Worm (Caenorhabditis elegans): Measurements from ENCODE around the gene EEED8.14.

EEED8.14 gene

ce11 chrII:5418929-5419328 lies 5.1 kb upstream of the EEED8.14 start, which contains the start of gene EEED8.15:
EEED8.15 (plus strand) TSS chrII:5419229.
- no peak for TF ChIP-seq unc-42 (tag; optimal IDR thresholded peaks at IDR 0.05)
- no peak for TF ChIP-seq madf-2 (tag; optimal IDR thresholded peaks at IDR 0.05)
- TF ChIP-seq sdc-2 (tag; optimal IDR thresholded peaks at IDR 0.05): no peak
- TF ChIP-seq pat-9 (tag; optimal IDR thresholded peaks at IDR 0.05): no peak
- TF ChIP-seq che-1 (tag; optimal IDR thresholded peaks at IDR 0.05): no peak
- no peak for TF ChIP-seq ceh-14 (tag; optimal IDR thresholded peaks at IDR 0.05)
- TF ChIP-seq tbx-7 (tag; optimal IDR thresholded peaks at IDR 0.05): no peak

DNA sequence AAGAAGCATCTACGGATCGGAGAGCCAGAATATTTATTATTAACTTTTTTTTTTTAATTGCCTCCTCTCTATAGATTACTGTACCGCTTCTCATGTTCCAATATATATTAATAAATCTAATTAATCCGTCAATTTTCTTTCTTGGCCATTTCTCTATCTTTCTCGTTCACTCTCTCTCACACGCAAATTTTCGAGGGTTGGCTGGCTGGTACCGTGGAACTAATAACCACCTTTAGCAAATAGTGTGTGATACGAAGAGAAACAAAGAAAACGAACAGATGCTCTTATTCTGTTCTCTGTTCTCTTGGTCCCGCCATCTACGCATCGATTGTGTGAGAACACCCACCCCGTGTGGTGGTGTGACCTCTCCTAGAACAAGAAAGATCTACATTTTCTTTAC lies 4.5 kb upstream of the EEED8.14 start:
- TF ChIP-seq mec-3 (tag; optimal IDR thresholded peaks at IDR 0.05; ENCODE audit: borderline replicate concordance) (no peak), Y22D7AL.16 (tag; optimal IDR thresholded peaks at IDR 0.05) (no peak), elt-2 (tag; optimal IDR thresholded peaks at IDR 0.05) (peak; percentile 42), ceh-30 (tag; optimal IDR thresholded peaks at IDR 0.05) (no peak), ceh-24 (tag; optimal IDR thresholded peaks at IDR 0.05) (no peak), unc-86 (tag; optimal IDR thresholded peaks at IDR 0.05) (no peak), fkh-6 (tag; optimal IDR thresholded peaks at IDR 0.05) (no peak), ceh-6 (GFP tag; optimal IDR thresholded peaks at IDR 0.05) (no peak), unc-42 (tag; optimal IDR thresholded peaks at IDR 0.05) (peak; percentile 54), sox-4 (tag; optimal IDR thresholded peaks at IDR 0.05) (no peak), nfya-1 (tag; optimal IDR thresholded peaks at IDR 0.05) (peak; percentile 40), nhr-11 (tag; optimal IDR thresholded peaks at IDR 0.05) (no peak), ceh-2 (tag; optimal IDR thresholded peaks at IDR 0.05) (no peak), tbx-7 (tag; optimal IDR thresholded peaks at IDR 0.05) (no peak), dve-1 (tag; optimal IDR thresholded peaks at IDR 0.05) (no peak), sdc-2 (tag; optimal IDR thresholded peaks at IDR 0.05) (no peak), ama-1 (optimal IDR thresholded peaks at IDR 0.05) (no peak), pax-1 (tag; optimal IDR thresholded peaks at IDR 0.05) (no peak), hlh-15 (tag; optimal IDR thresholded peaks at IDR 0.05) (no peak), npax-4 (tag; optimal IDR thresholded peaks at IDR 0.05) (no peak), ref-2 (tag; optimal IDR thresholded peaks at IDR 0.05) (peak; percentile 8), ets-4 (tag; optimal IDR thresholded peaks at IDR 0.05) (no peak), nhr-232 (tag; optimal IDR thresholded peaks at IDR 0.05) (no peak), madf-2 (tag; optimal IDR thresholded peaks at IDR 0.05) (no peak), K02D7.2 (tag; optimal IDR thresholded peaks at IDR 0.05) (no peak), ceh-34 (tag; optimal IDR thresholded peaks at IDR 0.05) (no peak), ztf-16 (tag; optimal IDR thresholded peaks at IDR 0.05) (no peak), ceh-14 (tag; optimal IDR thresholded peaks at IDR 0.05) (no peak), fkh-10 (GFP tag; optimal IDR thresholded peaks at IDR 0.05) (no peak), syd-9 (tag; optimal IDR thresholded peaks at IDR 0.05) (no peak), T23F11.4 (GFP tag; optimal IDR thresholded peaks at IDR 0.05) (no peak), che-1 (tag; optimal IDR thresholded peaks at IDR 0.05) (no peak), unc-55 (GFP tag; optimal IDR thresholded peaks at IDR 0.05) (no peak), ceh-31 (tag; optimal IDR thresholded peaks at IDR 0.05) (no peak), pros-1 (tag; optimal IDR thresholded peaks at IDR 0.05) (no peak), odd-2 (tag; optimal IDR thresholded peaks at IDR 0.05) (no peak), lim-6 (tag; optimal IDR thresholded peaks at IDR 0.05) (no peak), ceh-48 (tag; optimal IDR thresholded peaks at IDR 0.05) (peak; percentile 36), hlh-6 (tag; optimal IDR thresholded peaks at IDR 0.05) (no peak)

DNA sequence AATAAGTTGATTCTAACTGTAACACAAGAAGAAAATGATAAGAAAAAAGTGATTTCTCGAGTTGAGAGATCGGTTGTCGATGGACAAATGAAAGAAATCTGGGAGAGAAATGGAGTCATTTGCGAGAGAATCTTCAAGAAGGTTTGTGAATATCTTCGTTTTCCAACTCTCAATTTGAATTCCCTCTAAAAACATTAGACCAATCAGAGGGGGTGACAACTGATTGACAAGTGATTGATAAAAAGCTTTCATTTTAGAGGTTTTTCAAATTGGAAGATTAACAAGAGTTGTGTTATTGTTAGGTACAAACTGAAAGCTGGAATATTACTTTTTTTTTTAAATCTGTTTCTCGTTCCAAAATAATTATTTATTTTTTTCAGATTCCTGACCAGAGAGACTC lies 4.1 kb upstream of the EEED8.14 start:
- no peak for TF ChIP-seq lin-11 (tag; optimal IDR thresholded peaks at IDR 0.05)
- no peak for TF ChIP-seq gmeb-2 (tag; optimal IDR thresholded peaks at IDR 0.05)
- TF ChIP-seq unc-55 (GFP tag; optimal IDR thresholded peaks at IDR 0.05): peak; percentile 90
